Worm (Caenorhabditis elegans) whole organism, L4 larva: Measurements from ENCODE around the gene pepm-1.

ENCODE experiments used
- ceh-62 ChIP-seq: sonication (generic microtip); optimal IDR thresholded peaks from 2 replicates; lab custom pipeline; 2017; ENCODE audit warnings: missing biosample characterization, missing genetic modification characterization
- ceh-82 ChIP-seq: sonication (generic microtip); optimal IDR thresholded peaks from 2 replicates; lab custom pipeline; 2017; ENCODE audit warnings: missing biosample characterization, missing genetic modification characterization
- hlh-30 ChIP-seq: sonication (generic microtip); optimal IDR thresholded peaks from 2 replicates; lab custom pipeline; 2017; ENCODE audit warnings: antibody characterized with exemption, mild to moderate bottlenecking, missing genetic modification characterization, missing compliant biosample characterization; ENCODE audit not compliant: insufficient read depth
- hmg-1.1 ChIP-seq: fragments of 200-800 bp; sonication (Bioruptor generic); IDR thresholded peaks from 2 replicates; pipeline ENCODE4 v1.3.6; 2022; ENCODE audit warnings: missing genetic modification reagents, missing genetic modification characterization, missing compliant biosample characterization
- jun-1 ChIP-seq: fragments of 150-350 bp; optimal IDR thresholded peaks from 2 replicates; lab custom pipeline; 2014; ENCODE audit warnings: missing biosample characterization, missing genetic modification reagents, missing genetic modification characterization
- nhr-10 ChIP-seq: fragments of 150-350 bp; optimal IDR thresholded peaks from 2 replicates; lab custom pipeline; 2014; ENCODE audit warnings: missing biosample characterization, missing genetic modification characterization
- nhr-237 ChIP-seq: sonication (generic microtip); optimal IDR thresholded peaks from 2 replicates; lab custom pipeline; 2017; ENCODE audit warnings: missing biosample characterization, missing genetic modification characterization
- pha-4 ChIP-seq, 2 experiments: fragments of 150-350 bp in 1 of 2; fragments of 200-800 bp in 1 of 2; sonication (Bioruptor generic) in 1 of 2; IDR thresholded peaks in 1 of 2; optimal IDR thresholded peaks in 1 of 2; 2 replicates each; pipeline versions ENCODE4 v1.3.6 to Lab custom; 2014 to 2022; ENCODE audit warnings: missing genetic modification characterization in 2 of 2, missing genetic modification reagents in 2 of 2, missing biosample characterization in 1 of 2, missing compliant biosample characterization in 1 of 2
- skn-1 ChIP-seq: fragments of 150-350 bp; optimal IDR thresholded peaks from 2 replicates; lab custom pipeline; 2014; ENCODE audit warnings: missing biosample characterization, missing genetic modification characterization
- unc-39 ChIP-seq: sonication (generic microtip); optimal IDR thresholded peaks from 2 replicates; lab custom pipeline; 2017; ENCODE audit warnings: missing biosample characterization, missing genetic modification characterization
- zag-1 ChIP-seq: fragments of 150-350 bp; optimal IDR thresholded peaks from 2 replicates; lab custom pipeline; 2014; ENCODE audit warnings: missing biosample characterization, missing genetic modification characterization

- no peak for TF ChIP-seq ceh-82
- no peak for TF ChIP-seq skn-1 (tag; lab: Kevin White, UChicago)
- TF ChIP-seq nhr-237 (tag; lab: Kevin White, UChicago): no peak
- no peak for TF ChIP-seq hlh-30 (tag; lab: Kevin White, UChicago)
- TF ChIP-seq nhr-10 (tag; lab: Kevin White, UChicago): no peak
- TF ChIP-seq pha-4 (GFP tag; IDR thresholded peaks at IDR 0.05; lab: Robert Waterston, UW): no peak
- no peak for TF ChIP-seq pha-4 (tag; optimal IDR thresholded peaks at IDR 0.05; lab: Kevin White, UChicago)
- TF ChIP-seq hmg-1.1 (GFP tag; lab: Robert Waterston, UW): no peak
- no peak for TF ChIP-seq unc-39 (tag; lab: Kevin White, UChicago)
- TF ChIP-seq zag-1: no peak
- TF ChIP-seq ceh-62: no peak
- TF ChIP-seq jun-1 (tag; lab: Kevin White, UChicago): no peak
These were observed 49.1 kb downstream of the pepm-1 start for ce11 chrV:14378052-14378451.
